Fruit fly (Drosophila melanogaster): ENCODE measurements around the gene CG43155.

dm6 chrX:11495474-11495873 is 35.9 kb downstream of the CG43155 start:
- TF ChIP-seq Hand (GFP tag; optimal IDR thresholded peaks at IDR 0.05) (no peak), Rfx (GFP tag; IDR thresholded peaks at IDR 0.05) (no peak), CG18011 (GFP tag; optimal IDR thresholded peaks at IDR 0.05) (no peak), CHES-1-like (GFP tag; optimal IDR thresholded peaks at IDR 0.05) (no peak)
